Worm (Caenorhabditis elegans) whole organism, L4 larva: ENCODE results near the gene F53F4.11.

Source experiments
- F37D6.2 ChIP-seq: sonication (generic microtip); optimal IDR thresholded peaks from 2 replicates; lab custom pipeline; 2016; ENCODE audit warnings: mild to moderate bottlenecking, missing genetic modification characterization, missing compliant biosample characterization
- ZK546.5 ChIP-seq, 2 experiments: sonication (generic microtip); optimal IDR thresholded peaks; 2 replicates each; lab custom pipeline; 2017; ENCODE audit warnings: missing biosample characterization in 2 of 2, missing genetic modification characterization in 2 of 2
- aha-1 ChIP-seq: fragments of 150-350 bp; peaks from one replicate; lab custom pipeline; 2014; ENCODE audit warnings: missing biosample characterization, missing genetic modification characterization
- ama-1 ChIP-seq: fragments of 150-350 bp; optimal IDR thresholded peaks from 2 replicates; lab custom pipeline; 2014; ENCODE audit warnings: inconsistent platforms, mixed read lengths
- daf-12 ChIP-seq: fragments of 150-350 bp; optimal IDR thresholded peaks from 2 replicates; lab custom pipeline; 2014; ENCODE audit warnings: missing biosample characterization, missing genetic modification reagents, missing genetic modification characterization
- egl-27 ChIP-seq: sonication (generic microtip); optimal IDR thresholded peaks from 3 replicates; lab custom pipeline; 2017; ENCODE audit warnings: missing biosample characterization, missing genetic modification reagents, missing genetic modification characterization
- hlh-30 ChIP-seq: sonication (generic microtip); optimal IDR thresholded peaks from 2 replicates; lab custom pipeline; 2017; ENCODE audit warnings: antibody characterized with exemption, mild to moderate bottlenecking, missing genetic modification characterization, missing compliant biosample characterization; ENCODE audit not compliant: insufficient read depth
- lin-13 ChIP-seq: fragments of 150-350 bp; optimal IDR thresholded peaks from 2 replicates; lab custom pipeline; 2014; ENCODE audit warnings: missing biosample characterization, missing genetic modification reagents, missing genetic modification characterization
- lir-3 ChIP-seq: sonication (generic microtip); optimal IDR thresholded peaks from 2 replicates; lab custom pipeline; 2016; ENCODE audit warnings: mild to moderate bottlenecking, missing genetic modification characterization, missing compliant biosample characterization
- mep-1 ChIP-seq: fragments of 150-350 bp; sonication (generic microtip); optimal IDR thresholded peaks from 3 replicates; lab custom pipeline; 2014; ENCODE audit warnings: missing biosample characterization, missing genetic modification characterization
- pqm-1 ChIP-seq: sonication (generic microtip); optimal IDR thresholded peaks from 2 replicates; lab custom pipeline; 2017; ENCODE audit warnings: missing biosample characterization, missing genetic modification characterization
- ztf-11 ChIP-seq: fragments of 150-350 bp; optimal IDR thresholded peaks from 2 replicates; lab custom pipeline; 2014; ENCODE audit warnings: missing biosample characterization, missing genetic modification characterization

DNA sequence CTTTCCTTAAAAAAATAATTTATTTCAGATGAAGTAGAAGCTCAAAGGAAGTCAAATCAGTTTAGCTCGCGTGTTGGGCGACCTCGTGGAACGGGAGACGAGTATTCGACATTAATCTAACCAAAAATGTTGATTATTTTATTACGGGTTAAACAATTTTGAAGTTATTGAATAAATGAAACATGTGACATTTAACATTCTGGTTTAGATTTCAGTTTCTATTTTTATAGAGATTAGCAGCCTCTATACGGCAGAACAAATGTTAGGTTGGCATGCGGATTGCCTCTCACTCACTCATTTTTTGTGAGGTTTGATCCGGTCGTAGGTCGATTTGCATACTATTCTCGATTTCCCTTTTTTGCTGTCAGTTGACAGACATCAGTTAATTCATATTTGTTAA is 39.8 kb downstream of the F53F4.11 start, which contains the start of gene F53F4.1:
- TF ChIP-seq ztf-11 (tag; lab: Kevin White, UChicago) = no peak
- TF ChIP-seq mep-1 (tag; lab: Kevin White, UChicago) = no peak
- no peak for TF ChIP-seq pqm-1 (tag; lab: Kevin White, UChicago)
- no peak for TF ChIP-seq ZK546.5 (tag; optimal IDR thresholded peaks at IDR 0.05; lab: Kevin White, UChicago)
- TF ChIP-seq hlh-30 (tag; lab: Kevin White, UChicago) = no peak
- TF ChIP-seq ama-1 (lab: Kevin White, UChicago) = no peak
- TF ChIP-seq egl-27 (tag; lab: Kevin White, UChicago) = no peak
- no peak for TF ChIP-seq daf-12 (tag; lab: Kevin White, UChicago)
- TF ChIP-seq lin-13 (GFP tag; lab: Kevin White, UChicago) = no peak
- TF ChIP-seq aha-1 = no peak
- no peak for TF ChIP-seq lir-3 (tag; lab: Kevin White, UChicago)
- TF ChIP-seq F37D6.2 (tag; lab: Kevin White, UChicago) = no peak
